Worm (Caenorhabditis elegans) whole organism, L1 larva: Measurements from ENCODE around the gene rps-14.
A peak's percentile ranks its signal among the peaks of the same experiment; 100 is the strongest.

Experiments
- C16A3.4 ChIP-seq: fragments of 150-350 bp; optimal IDR thresholded peaks from 2 replicates; lab custom pipeline; 2014; ENCODE audit warnings: missing biosample characterization, missing genetic modification characterization
- C34B4.2 ChIP-seq: sonication (generic microtip); optimal IDR thresholded peaks from 2 replicates; lab custom pipeline; 2017; ENCODE audit warnings: mild to moderate bottlenecking, missing genetic modification characterization, missing compliant biosample characterization
- Y116A8C.19 ChIP-seq: sonication (generic microtip); optimal IDR thresholded peaks from 2 replicates; lab custom pipeline; 2016; ENCODE audit warnings: missing compliant biosample characterization, missing genetic modification characterization, borderline replicate concordance
- aha-1 ChIP-seq: fragments of 150-350 bp; optimal IDR thresholded peaks from 2 replicates; lab custom pipeline; 2014; ENCODE audit warnings: missing biosample characterization, missing genetic modification characterization
- aly-2 ChIP-seq: fragments of 150-350 bp; optimal IDR thresholded peaks from 2 replicates; lab custom pipeline; 2014; ENCODE audit warnings: missing biosample characterization, missing genetic modification characterization
- ama-1 ChIP-seq: fragments of 150-350 bp; optimal IDR thresholded peaks from 2 replicates; lab custom pipeline; 2014
- blmp-1 ChIP-seq: fragments of 150-350 bp; optimal IDR thresholded peaks from 2 replicates; lab custom pipeline; 2014; ENCODE audit warnings: missing biosample characterization, missing genetic modification characterization
- ceh-82 ChIP-seq, 3 experiments: fragments of 150-350 bp in 1 of 3; sonication (generic microtip) in 2 of 3; optimal IDR thresholded peaks; 2 replicates each; lab custom pipeline; 2014 to 2017; ENCODE audit warnings: missing biosample characterization in 3 of 3, missing genetic modification characterization in 3 of 3
- ces-1 ChIP-seq: fragments of 150-350 bp; optimal IDR thresholded peaks from 2 replicates; lab custom pipeline; 2014; ENCODE audit warnings: missing biosample characterization, missing genetic modification reagents, missing genetic modification characterization
- dsc-1 ChIP-seq: sonication (generic microtip); optimal IDR thresholded peaks from 2 replicates; lab custom pipeline; 2016; ENCODE audit warnings: mild to moderate bottlenecking, missing genetic modification characterization, missing compliant biosample characterization
- efl-1 ChIP-seq, 4 experiments: fragments of 150-350 bp; optimal IDR thresholded peaks in 3 of 4; peaks in 1 of 4; 1 replicate in 1 of 4; 2 replicates in 3 of 4; lab custom pipeline; 2014; ENCODE audit warnings: missing biosample characterization in 2 of 4, missing genetic modification characterization in 2 of 4, missing genetic modification reagents in 2 of 4
- egl-27 ChIP-seq, 2 experiments: fragments of 150-350 bp in 1 of 2; sonication (generic microtip); optimal IDR thresholded peaks; 3 replicates each; lab custom pipeline; 2017 to 2018; ENCODE audit warnings: missing biosample characterization in 2 of 2, missing genetic modification characterization in 2 of 2, missing genetic modification reagents in 2 of 2
- elt-2 ChIP-seq: sonication (generic microtip); optimal IDR thresholded peaks from 2 replicates; lab custom pipeline; 2016; ENCODE audit warnings: missing genetic modification characterization, mild to moderate bottlenecking, inconsistent platforms, missing compliant biosample characterization, missing genetic modification reagents
- elt-3 ChIP-seq, 6 experiments: fragments of 150-350 bp in 1 of 6; sonication (generic microtip); optimal IDR thresholded peaks; 2 replicates each; lab custom pipeline; 2017 to 2018; ENCODE audit warnings: missing biosample characterization in 6 of 6, missing genetic modification characterization in 6 of 6, inconsistent platforms in 1 of 6
- ets-5 ChIP-seq: fragments of 200-800 bp; sonication (Bioruptor generic); IDR thresholded peaks from 2 replicates; pipeline ENCODE4 v1.3.6; 2022; ENCODE audit warnings: missing genetic modification characterization, missing compliant biosample characterization
- fkh-4 ChIP-seq: sonication (generic microtip); optimal IDR thresholded peaks from 2 replicates; lab custom pipeline; 2016; ENCODE audit warnings: missing compliant biosample characterization, missing genetic modification characterization, borderline replicate concordance
- fkh-8 ChIP-seq: sonication (generic microtip); optimal IDR thresholded peaks from 2 replicates; lab custom pipeline; 2016; ENCODE audit warnings: mild to moderate bottlenecking, missing genetic modification characterization, missing compliant biosample characterization
- fos-1 ChIP-seq: fragments of 150-350 bp; optimal IDR thresholded peaks from 2 replicates; lab custom pipeline; 2014; ENCODE audit warnings: missing biosample characterization, missing genetic modification characterization
- hlh-4 ChIP-seq: sonication (generic microtip); optimal IDR thresholded peaks from 2 replicates; lab custom pipeline; 2016; ENCODE audit warnings: mild to moderate bottlenecking, missing genetic modification characterization, missing compliant biosample characterization
- jun-1 ChIP-seq: fragments of 150-350 bp; optimal IDR thresholded peaks from 2 replicates; lab custom pipeline; 2014; ENCODE audit warnings: missing biosample characterization, missing genetic modification reagents, missing genetic modification characterization
- lin-14 ChIP-seq: fragments of 200-800 bp; sonication (Bioruptor generic); optimal IDR thresholded peaks from 2 replicates; lab custom pipeline; 2018; ENCODE audit warnings: mild to moderate bottlenecking, missing genetic modification characterization, moderate library complexity, missing compliant biosample characterization
- lin-35 ChIP-seq, 2 experiments: fragments of 150-350 bp; optimal IDR thresholded peaks; 2 replicates each; lab custom pipeline; 2014; ENCODE audit warnings: missing biosample characterization in 2 of 2, missing genetic modification characterization in 2 of 2, missing genetic modification reagents in 2 of 2
- lin-39 ChIP-seq: fragments of 150-350 bp; optimal IDR thresholded peaks from 2 replicates; lab custom pipeline; 2014; ENCODE audit warnings: missing biosample characterization, missing genetic modification reagents, missing genetic modification characterization
- lsy-2 ChIP-seq, 2 experiments: fragments of 150-350 bp; optimal IDR thresholded peaks; 2 replicates each; lab custom pipeline; 2014; ENCODE audit warnings: missing biosample characterization in 2 of 2, missing genetic modification characterization in 2 of 2
- mab-9 ChIP-seq: fragments of 200-800 bp; sonication (Bioruptor generic); IDR thresholded peaks from 2 replicates; pipeline ENCODE4 v1.3.6; 2022; ENCODE audit warnings: missing genetic modification reagents, missing genetic modification characterization, missing compliant biosample characterization
- mdl-1 ChIP-seq, 2 experiments: fragments of 150-350 bp; optimal IDR thresholded peaks; 2 replicates each; lab custom pipeline; 2014 to 2017; ENCODE audit warnings: missing biosample characterization in 2 of 2, missing genetic modification characterization in 2 of 2, inconsistent platforms in 1 of 2
- mep-1 ChIP-seq: fragments of 150-350 bp; optimal IDR thresholded peaks from 2 replicates; lab custom pipeline; 2014; ENCODE audit warnings: missing biosample characterization, missing genetic modification characterization
- nhr-20 ChIP-seq: sonication (generic microtip); optimal IDR thresholded peaks from 2 replicates; lab custom pipeline; 2016; ENCODE audit warnings: mild to moderate bottlenecking, missing genetic modification characterization, missing compliant biosample characterization
- nhr-71 ChIP-seq: sonication (generic microtip); optimal IDR thresholded peaks from 2 replicates; lab custom pipeline; 2016; ENCODE audit warnings: mild to moderate bottlenecking, missing genetic modification characterization, moderate library complexity, missing compliant biosample characterization
- nhr-77 ChIP-seq: fragments of 150-350 bp; optimal IDR thresholded peaks from 2 replicates; lab custom pipeline; 2014; ENCODE audit warnings: missing biosample characterization, missing genetic modification characterization
- nhr-84 ChIP-seq: sonication (generic microtip); optimal IDR thresholded peaks from 2 replicates; lab custom pipeline; 2017; ENCODE audit warnings: missing biosample characterization, missing genetic modification characterization
- nhr-90 ChIP-seq: sonication (generic microtip); optimal IDR thresholded peaks from 2 replicates; lab custom pipeline; 2016; ENCODE audit warnings: mild to moderate bottlenecking, missing genetic modification characterization, missing compliant biosample characterization; ENCODE audit not compliant: poor library complexity
- rnt-1 ChIP-seq: sonication (generic microtip); optimal IDR thresholded peaks from 2 replicates; lab custom pipeline; 2016; ENCODE audit warnings: mild to moderate bottlenecking, missing genetic modification characterization, moderate library complexity, missing compliant biosample characterization
- skn-1 ChIP-seq: fragments of 150-350 bp; optimal IDR thresholded peaks from 2 replicates; lab custom pipeline; 2014; ENCODE audit warnings: missing biosample characterization, missing genetic modification characterization
- snpc-4 ChIP-seq: fragments of 150-350 bp; optimal IDR thresholded peaks from 2 replicates; lab custom pipeline; 2014; ENCODE audit warnings: missing biosample characterization, missing genetic modification characterization
- sptf-1 ChIP-seq: fragments of 150-350 bp; optimal IDR thresholded peaks from 2 replicates; lab custom pipeline; 2014; ENCODE audit warnings: missing biosample characterization, missing genetic modification characterization
- tbx-2 ChIP-seq: sonication (generic microtip); optimal IDR thresholded peaks from 2 replicates; lab custom pipeline; 2016; ENCODE audit warnings: missing genetic modification characterization, missing compliant biosample characterization
- unc-130 ChIP-seq: fragments of 150-350 bp; optimal IDR thresholded peaks from 2 replicates; lab custom pipeline; 2017; ENCODE audit warnings: missing biosample characterization, missing genetic modification characterization, inconsistent platforms
- unc-86 ChIP-seq: sonication (generic microtip); optimal IDR thresholded peaks from 2 replicates; lab custom pipeline; 2016; ENCODE audit warnings: missing genetic modification characterization, missing compliant biosample characterization
- unc-98 ChIP-seq: fragments of 200-800 bp; sonication (Bioruptor generic); IDR thresholded peaks from 2 replicates; pipeline ENCODE4 v1.3.6; 2022; ENCODE audit warnings: missing genetic modification characterization, missing compliant biosample characterization
- vab-15 ChIP-seq: sonication (generic microtip); optimal IDR thresholded peaks from 2 replicates; lab custom pipeline; 2017; ENCODE audit warnings: missing genotype, mild to moderate bottlenecking, missing genetic modification characterization, missing compliant biosample characterization
- xbp-1 ChIP-seq: sonication (generic microtip); optimal IDR thresholded peaks from 2 replicates; lab custom pipeline; 2016; ENCODE audit warnings: missing genetic modification characterization, missing compliant biosample characterization
- zag-1 ChIP-seq: fragments of 150-350 bp; optimal IDR thresholded peaks from 2 replicates; lab custom pipeline; 2014; ENCODE audit warnings: missing biosample characterization, missing genetic modification characterization
- zip-4 ChIP-seq: fragments of 200-800 bp; sonication (Bioruptor generic); optimal IDR thresholded peaks from 2 replicates; lab custom pipeline; 2018; ENCODE audit warnings: mild to moderate bottlenecking, missing genetic modification characterization, moderate library complexity, missing compliant biosample characterization
- ztf-4 ChIP-seq: fragments of 150-350 bp; optimal IDR thresholded peaks from 2 replicates; lab custom pipeline; 2014; ENCODE audit warnings: missing biosample characterization, missing genetic modification characterization

rps-14 gene

DNA sequence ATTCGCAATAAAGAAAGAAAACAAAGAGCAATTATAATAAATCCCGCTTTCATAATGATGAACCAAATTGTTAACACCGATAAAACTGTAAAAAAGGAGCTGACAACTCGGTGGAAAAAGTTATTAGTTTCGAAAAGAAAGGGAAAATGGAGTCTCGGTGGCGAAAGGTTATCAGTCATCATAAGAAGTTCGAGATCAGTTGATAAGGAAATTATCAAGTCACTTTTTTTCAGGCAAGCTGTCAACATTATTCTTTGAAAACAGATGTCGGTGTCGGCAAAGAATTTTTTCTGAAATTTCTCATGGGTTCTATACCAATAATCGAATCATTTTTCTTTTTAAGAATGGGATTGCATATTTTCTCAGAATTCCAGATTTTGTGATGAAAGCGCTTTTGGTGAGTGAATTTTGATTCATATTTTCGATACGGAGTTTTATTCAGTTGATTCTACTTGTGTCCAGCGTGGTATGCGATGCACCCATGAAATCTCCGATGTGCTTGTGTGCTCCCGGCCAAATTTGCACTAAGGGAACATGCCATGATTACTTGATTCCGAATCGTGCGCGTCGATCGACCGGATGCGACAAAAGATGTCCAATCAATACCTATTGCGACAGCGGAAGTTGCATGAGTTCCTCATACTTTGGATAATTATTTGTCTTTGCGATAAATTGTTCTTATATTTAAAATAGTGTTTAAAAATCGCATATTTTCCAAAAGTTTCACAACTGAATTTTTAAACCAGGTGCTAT, 9.1 kb upstream of the rps-14 start, which contains the start of the genes F37C12.21 and F37C12.10:
TSS of gene F37C12.21 (plus strand) at position 58 of the 753 bp plus-strand sequence.
TSS of gene F37C12.10 (minus strand) at position 85 of the 753 bp plus-strand sequence.
- TF ChIP-seq hlh-4 (no peak), elt-2 (peak; percentile 37), lsy-2 (tag; optimal IDR thresholded peaks at IDR 0.05; lab: Kevin White, UChicago) (peak in 1 of 2 experiments; percentile 5), efl-1 (optimal IDR thresholded peaks at IDR 0.05; lab: Kevin White, UChicago) (no peak), efl-1 (GFP tag; optimal IDR thresholded peaks at IDR 0.05 in 1 of 2; lab: Kevin White, UChicago) (peak in 1 of 2 experiments; percentile 14)

DNA sequence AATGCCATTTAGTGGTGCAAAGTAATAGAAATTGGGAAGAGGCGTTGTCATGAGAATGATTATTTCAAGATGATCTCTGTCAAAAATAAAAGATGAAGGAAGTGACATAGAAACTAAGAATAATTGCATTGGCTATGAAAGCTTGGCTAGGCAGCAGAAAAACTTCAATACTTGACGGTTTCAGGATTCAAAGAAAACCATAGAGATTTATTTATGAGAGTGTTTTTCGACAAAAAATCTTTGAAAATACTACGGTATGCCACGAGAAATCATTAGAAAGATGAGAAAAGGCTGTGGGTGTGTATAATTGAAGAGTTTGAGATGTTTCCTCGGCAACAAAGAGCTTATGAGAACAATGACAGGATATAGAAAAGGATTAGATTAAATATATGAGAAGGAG, 6.1 kb upstream of the rps-14 start, which contains the start of gene F37C12.14:
TSS of gene F37C12.14 (minus strand) at position 101 of the 400 bp plus-strand sequence.
- TF ChIP-seq zag-1 (no peak), jun-1 (no peak), vab-15 (tag; lab: Kevin White, UChicago) (no peak), nhr-20 (tag; lab: Kevin White, UChicago) (no peak), blmp-1 (tag; lab: Kevin White, UChicago) (no peak), nhr-84 (tag; lab: Kevin White, UChicago) (no peak), C34B4.2 (tag; lab: Kevin White, UChicago) (no peak), zip-4 (GFP tag; lab: Kevin White, UChicago) (no peak), mep-1 (tag; lab: Kevin White, UChicago) (no peak), Y116A8C.19 (no peak), nhr-77 (no peak), aly-2 (tag; lab: Kevin White, UChicago) (no peak), dsc-1 (tag; lab: Kevin White, UChicago) (no peak), lin-39 (tag; lab: Kevin White, UChicago) (no peak), egl-27 (tag; optimal IDR thresholded peaks at IDR 0.05; lab: Kevin White, UChicago) (no peak), mab-9 (GFP tag; lab: Robert Waterston, UW) (no peak), ets-5 (no peak), xbp-1 (tag; lab: Kevin White, UChicago) (no peak), ces-1 (GFP tag; lab: Kevin White, UChicago) (no peak), fkh-8 (no peak)

ce11 chrIII:7184022-7184421, 4.6 kb upstream of the rps-14 start, which contains the start of gene yju-2:
yju-2 (plus strand) TSS chrIII:7184336.
- TF ChIP-seq zip-4 (GFP tag; lab: Kevin White, UChicago) (no peak), nhr-90 (tag; lab: Kevin White, UChicago) (peak; percentile 41), vab-15 (tag; lab: Kevin White, UChicago) (peak; percentile 1), efl-1 (optimal IDR thresholded peaks at IDR 0.05; lab: Kevin White, UChicago) (peak; percentile 74 to 83), efl-1 (GFP tag; optimal IDR thresholded peaks at IDR 0.05 in 1 of 2; lab: Kevin White, UChicago) (peak; percentile 63 to 95), ces-1 (GFP tag; lab: Kevin White, UChicago) (no peak), ztf-4 (peak; percentile 28), Y116A8C.19 (no peak), mdl-1 (tag; optimal IDR thresholded peaks at IDR 0.05; lab: Kevin White, UChicago) (no peak), skn-1 (tag; lab: Kevin White, UChicago) (peak; percentile 59), mep-1 (tag; lab: Kevin White, UChicago) (peak; percentile 47), rnt-1 (tag; lab: Kevin White, UChicago) (peak; percentile 65), elt-3 (tag; optimal IDR thresholded peaks at IDR 0.05; lab: Kevin White, UChicago) (peak in 1 of 6 experiments; percentile 47), xbp-1 (tag; lab: Kevin White, UChicago) (peak; percentile 54), nhr-20 (tag; lab: Kevin White, UChicago) (peak; percentile 40), unc-98 (GFP tag; lab: Robert Waterston, UW) (no peak), ama-1 (lab: Kevin White, UChicago) (peak; percentile 31), unc-130 (tag; lab: Kevin White, UChicago) (no peak), fkh-4 (tag; lab: Kevin White, UChicago) (no peak), ceh-82 (tag; optimal IDR thresholded peaks at IDR 0.05; lab: Kevin White, UChicago) (peak in 2 of 3 experiments; percentile 28 to 75), C16A3.4 (tag; lab: Kevin White, UChicago) (peak; percentile 78), sptf-1 (tag; lab: Kevin White, UChicago) (no peak), nhr-71 (tag; lab: Kevin White, UChicago) (peak; percentile 69), fkh-8 (peak; percentile 33), unc-86 (tag; lab: Kevin White, UChicago) (peak; percentile 16), snpc-4 (tag; lab: Kevin White, UChicago) (no peak), fos-1 (tag; lab: Kevin White, UChicago) (peak; percentile 54), aha-1 (tag; lab: Kevin White, UChicago) (no peak), tbx-2 (peak; percentile 13), lsy-2 (tag; optimal IDR thresholded peaks at IDR 0.05; lab: Kevin White, UChicago) (peak; percentile 64 to 90), nhr-77 (peak; percentile 21), lin-35 (GFP tag; optimal IDR thresholded peaks at IDR 0.05; lab: Kevin White, UChicago) (peak; percentile 53 to 86), egl-27 (tag; optimal IDR thresholded peaks at IDR 0.05; lab: Kevin White, UChicago) (peak in 1 of 2 experiments; percentile 57), lin-14 (peak; percentile 59)
